Worm (Caenorhabditis elegans): ENCODE results near the gene his-16.

Gene his-16

ce11 chrII:13833505-13833904 lies 15.6 kb upstream of the his-16 start, which contains the start of gene F08G2.5:
Gene F08G2.5 (minus strand): TSS chrII:13833631.
- TF ChIP-seq hlh-1 (tag; optimal IDR thresholded peaks at IDR 0.05) (no peak), lin-32 (GFP tag; optimal IDR thresholded peaks at IDR 0.05) (no peak), lin-13 (tag; optimal IDR thresholded peaks at IDR 0.05) (no peak), ceh-39 (tag; optimal IDR thresholded peaks at IDR 0.05) (no peak), mep-1 (tag; optimal IDR thresholded peaks at IDR 0.05) (no peak), nhr-12 (tag; optimal IDR thresholded peaks at IDR 0.05) (no peak), ceh-83 (GFP tag; optimal IDR thresholded peaks at IDR 0.05) (no peak), unc-39 (tag; optimal IDR thresholded peaks at IDR 0.05) (no peak), drap-1 (GFP tag; optimal IDR thresholded peaks at IDR 0.05) (no peak), tbx-8 (GFP tag; optimal IDR thresholded peaks at IDR 0.05) (no peak), blmp-1 (tag; optimal IDR thresholded peaks at IDR 0.05) (no peak), nhr-237 (tag; optimal IDR thresholded peaks at IDR 0.05) (no peak)

- TF ChIP-seq ham-2 (GFP tag; optimal IDR thresholded peaks at IDR 0.05) (no peak), ces-1 (GFP tag; optimal IDR thresholded peaks at IDR 0.05) (peak; percentile 29)
Observed at ce11 chrII:13830255-13830654, 12.3 kb upstream of the his-16 start, which contains the start of gene F08G2.4. Gene F08G2.4 (plus strand): TSS chrII:13830602.

- peak; percentile 29 for TF ChIP-seq nhr-2 (tag; optimal IDR thresholded peaks at IDR 0.05)
- peak; percentile 13 for TF ChIP-seq ham-2 (GFP tag; optimal IDR thresholded peaks at IDR 0.05)
- TF ChIP-seq ces-1 (GFP tag; optimal IDR thresholded peaks at IDR 0.05) = peak; percentile 43
- TF ChIP-seq M03D4.4 (tag; optimal IDR thresholded peaks at IDR 0.05) = peak; percentile 18
- TF ChIP-seq ceh-83 (GFP tag; optimal IDR thresholded peaks at IDR 0.05) = peak; percentile 17
Observed at ce11 chrII:13829123-13829996, 11.4 kb upstream of the his-16 start.

- no peak for TF ChIP-seq pha-4 (tag; optimal IDR thresholded peaks at IDR 0.05)
- no peak for TF ChIP-seq snpc-4 (tag; optimal IDR thresholded peaks at IDR 0.05)
- no peak for TF ChIP-seq nhr-2 (tag; optimal IDR thresholded peaks at IDR 0.05)
- no peak for TF ChIP-seq nhr-28 (tag; optimal IDR thresholded peaks at IDR 0.05)
- no peak for TF ChIP-seq tbx-8 (GFP tag; optimal IDR thresholded peaks at IDR 0.05)
- TF ChIP-seq drap-1 (GFP tag; optimal IDR thresholded peaks at IDR 0.05) = no peak
- TF ChIP-seq bed-3 (GFP tag; optimal IDR thresholded peaks at IDR 0.05) = no peak
- no peak for TF ChIP-seq unc-39 (tag; optimal IDR thresholded peaks at IDR 0.05)
Observed at ce11 chrII:13828597-13828996, 10.7 kb upstream of the his-16 start, which contains the start of gene his-42. Gene his-42 (minus strand): TSS chrII:13828697.

- peak; percentile 32 for TF ChIP-seq ceh-39 (tag; optimal IDR thresholded peaks at IDR 0.05)
Observed at ce11 chrII:13817474-13817873, 469 bp downstream of the his-16 start.

ce11 chrII:13815513-13815912 lies 2.4 kb downstream of the his-16 start:
- no peak for TF ChIP-seq M03D4.4 (tag; optimal IDR thresholded peaks at IDR 0.05)
- TF ChIP-seq sem-2 (GFP tag; optimal IDR thresholded peaks at IDR 0.05) = no peak
- TF ChIP-seq nhr-12 (tag; optimal IDR thresholded peaks at IDR 0.05) = no peak
- no peak for TF ChIP-seq ces-1 (GFP tag; optimal IDR thresholded peaks at IDR 0.05)
- no peak for TF ChIP-seq zip-8 (tag; optimal IDR thresholded peaks at IDR 0.05)
- TF ChIP-seq ceh-83 (GFP tag; optimal IDR thresholded peaks at IDR 0.05) = no peak
- no peak for TF ChIP-seq mls-2 (tag; optimal IDR thresholded peaks at IDR 0.05)
- no peak for TF ChIP-seq tbx-8 (GFP tag; optimal IDR thresholded peaks at IDR 0.05)
- TF ChIP-seq nhr-28 (tag; optimal IDR thresholded peaks at IDR 0.05) = no peak
- TF ChIP-seq nhr-2 (tag; optimal IDR thresholded peaks at IDR 0.05) = no peak
- no peak for TF ChIP-seq ztf-11 (tag; optimal IDR thresholded peaks at IDR 0.05)
- TF ChIP-seq bed-3 (GFP tag; optimal IDR thresholded peaks at IDR 0.05) = no peak
- no peak for TF ChIP-seq lin-13 (tag; optimal IDR thresholded peaks at IDR 0.05)
- no peak for TF ChIP-seq elt-1 (tag; optimal IDR thresholded peaks at IDR 0.05; ENCODE audit: borderline replicate concordance, insufficient read depth)
- TF ChIP-seq ceh-39 (tag; optimal IDR thresholded peaks at IDR 0.05) = no peak
- TF ChIP-seq cnd-1 (tag; optimal IDR thresholded peaks at IDR 0.05) = no peak

- no peak for TF ChIP-seq ceh-39 (tag; optimal IDR thresholded peaks at IDR 0.05)
- TF ChIP-seq elt-3 (tag; optimal IDR thresholded peaks at IDR 0.05) = no peak
- no peak for TF ChIP-seq unc-62 (GFP tag; optimal IDR thresholded peaks at IDR 0.05)
- no peak for TF ChIP-seq zip-8 (tag; optimal IDR thresholded peaks at IDR 0.05)
- no peak for TF ChIP-seq unc-39 (tag; optimal IDR thresholded peaks at IDR 0.05)
- TF ChIP-seq nhr-12 (tag; optimal IDR thresholded peaks at IDR 0.05) = no peak
- TF ChIP-seq mab-5 (tag; optimal IDR thresholded peaks at IDR 0.05) = no peak
- TF ChIP-seq snpc-4 (tag; optimal IDR thresholded peaks at IDR 0.05) = no peak
- no peak for TF ChIP-seq flh-1 (GFP tag; optimal IDR thresholded peaks at IDR 0.05)
- TF ChIP-seq lin-32 (GFP tag; optimal IDR thresholded peaks at IDR 0.05) = no peak
- no peak for TF ChIP-seq sem-2 (GFP tag; optimal IDR thresholded peaks at IDR 0.05)
- no peak for TF ChIP-seq lin-13 (tag; optimal IDR thresholded peaks at IDR 0.05)
- no peak for TF ChIP-seq drap-1 (GFP tag; optimal IDR thresholded peaks at IDR 0.05)
- TF ChIP-seq pha-4 (tag; optimal IDR thresholded peaks at IDR 0.05) = no peak
Observed at ce11 chrII:13813950-13814349, 4.0 kb downstream of the his-16 start.
